Fruit fly (Drosophila melanogaster) whole organism, embryonic: ENCODE data around the gene CG5377.

Experiments used
- Awh ChIP-seq: fragments of 200-800 bp; sonication (Bioruptor generic); IDR thresholded peaks from 2 replicates; pipeline ENCODE4, ENCODE4 v1.3.6; 2022; ENCODE audit warnings: missing biosample characterization, missing genetic modification characterization
- BEAF-32 ChIP-seq: fragments of 200-800 bp; sonication (Bioruptor generic); optimal IDR thresholded peaks from 3 replicates; lab custom pipeline; 2017; ENCODE audit warnings: missing biosample characterization, missing genetic modification characterization, mild to moderate bottlenecking, moderate library complexity, missing genetic modification reagents
- Bgb ChIP-seq: fragments of 200-800 bp; sonication (Bioruptor generic); IDR thresholded peaks from 2 replicates; pipeline ENCODE4 v1.3.6; 2022; ENCODE audit warnings: missing biosample characterization, missing genetic modification characterization; ENCODE audit not compliant: partially characterized antibody
- CG11247 ChIP-seq: fragments of 200-800 bp; sonication (Bioruptor generic); IDR thresholded peaks from 2 replicates; pipeline ENCODE4 v1.3.6; 2022; ENCODE audit warnings: missing biosample characterization, missing genetic modification characterization
- CG12071 ChIP-seq: fragments of 200-800 bp; sonication (Bioruptor generic); optimal IDR thresholded peaks from 3 replicates; lab custom pipeline; 2018; ENCODE audit warnings: missing biosample characterization, mild to moderate bottlenecking, missing genetic modification characterization
- CG12769 ChIP-seq: fragments of 200-800 bp; sonication (Bioruptor generic); optimal IDR thresholded peaks from 2 replicates; lab custom pipeline; 2019; ENCODE audit warnings: missing biosample characterization, mild to moderate bottlenecking, missing genetic modification characterization, moderate library complexity
- CG15514 ChIP-seq: fragments of 200-800 bp; sonication (Bioruptor generic); optimal IDR thresholded peaks from 3 replicates; lab custom pipeline; 2017; ENCODE audit warnings: missing biosample characterization, missing genetic modification characterization, mild to moderate bottlenecking, moderate library complexity, missing genetic modification reagents
- CG15696 ChIP-seq: fragments of 200-800 bp; sonication (Bioruptor generic); optimal IDR thresholded peaks from 2 replicates; lab custom pipeline; 2019; ENCODE audit warnings: missing biosample characterization, mild to moderate bottlenecking, missing genetic modification characterization, moderate library complexity
- CG17361 ChIP-seq: fragments of 200-800 bp; sonication (Bioruptor generic); IDR thresholded peaks from 3 replicates; pipeline ENCODE4 v1.3.6; 2022; ENCODE audit warnings: missing biosample characterization, missing genetic modification characterization
- CG18262 ChIP-seq: fragments of 200-800 bp; optimal IDR thresholded peaks from 3 replicates; lab custom pipeline; 2019; ENCODE audit warnings: missing biosample characterization, mild to moderate bottlenecking, missing genetic modification characterization, moderate library complexity
- CG3281 ChIP-seq: fragments of 200-800 bp; sonication (Bioruptor generic); optimal IDR thresholded peaks from 3 replicates; lab custom pipeline; 2017; ENCODE audit warnings: missing biosample characterization, mild to moderate bottlenecking, missing genetic modification characterization
- CG4282 ChIP-seq: fragments of 200-800 bp; sonication (Bioruptor generic); optimal IDR thresholded peaks from 2 replicates; lab custom pipeline; 2016; ENCODE audit warnings: missing biosample characterization, missing genetic modification characterization
- CG4404 ChIP-seq: fragments of 200-800 bp; sonication (Bioruptor generic); IDR thresholded peaks from 2 replicates; pipeline ENCODE4 v1.3.6; 2022; ENCODE audit warnings: missing biosample characterization, missing genetic modification characterization
- CG4820 ChIP-seq: fragments of 200-800 bp; sonication (Bioruptor generic); optimal IDR thresholded peaks from 3 replicates; lab custom pipeline; 2016; ENCODE audit warnings: missing biosample characterization, missing genetic modification characterization
- CG6654 ChIP-seq: fragments of 200-800 bp; sonication (Bioruptor generic); optimal IDR thresholded peaks from 2 replicates; lab custom pipeline; 2017; ENCODE audit warnings: missing biosample characterization, mild to moderate bottlenecking, missing genetic modification characterization
- CG6765 ChIP-seq: fragments of 200-800 bp; sonication (Bioruptor generic); optimal IDR thresholded peaks from 3 replicates; lab custom pipeline; 2017; ENCODE audit warnings: missing biosample characterization, mild to moderate bottlenecking, missing genetic modification characterization
- CG7271 ChIP-seq: fragments of 200-800 bp; sonication (Bioruptor generic); optimal IDR thresholded peaks from 2 replicates; lab custom pipeline; 2018; ENCODE audit warnings: missing biosample characterization, mild to moderate bottlenecking, missing genetic modification characterization, moderate library complexity
- CG8359 ChIP-seq: fragments of 200-800 bp; sonication (Bioruptor generic); optimal IDR thresholded peaks from 2 replicates; lab custom pipeline; 2017; ENCODE audit warnings: missing biosample characterization, mild to moderate bottlenecking, missing genetic modification characterization, borderline replicate concordance
- CG9437 ChIP-seq: fragments of 200-800 bp; sonication (Bioruptor generic); optimal IDR thresholded peaks from 2 replicates; lab custom pipeline; 2018; ENCODE audit warnings: missing biosample characterization, mild to moderate bottlenecking, missing genetic modification characterization
- CG9817 ChIP-seq: fragments of 200-800 bp; sonication (Bioruptor generic); optimal IDR thresholded peaks from 2 replicates; lab custom pipeline; 2018; ENCODE audit warnings: missing biosample characterization, mild to moderate bottlenecking, missing genetic modification characterization, moderate library complexity
- Camta ChIP-seq: fragments of 200-800 bp; sonication (Bioruptor generic); optimal IDR thresholded peaks from 2 replicates; lab custom pipeline; 2016; ENCODE audit warnings: missing biosample characterization, missing genetic modification characterization
- CkIIα-i1 ChIP-seq: fragments of 200-800 bp; sonication (Bioruptor generic); IDR thresholded peaks from 2 replicates; pipeline ENCODE4 v1.3.6; 2022; ENCODE audit warnings: missing biosample characterization, missing genetic modification characterization
- D ChIP-seq, 2 experiments: fragments of 200-800 bp in 1 of 2; fragments of >200 bp in 1 of 2; sonication (Bioruptor generic) in 1 of 2; optimal IDR thresholded peaks; 2 replicates in 1 of 2; 3 replicates in 1 of 2; lab custom pipeline; 2017; ENCODE audit warnings: mild to moderate bottlenecking in 1 of 2, missing biosample characterization in 1 of 2, missing genetic modification characterization in 1 of 2, missing genetic modification reagents in 1 of 2
- D19A ChIP-seq: fragments of 200-800 bp; optimal IDR thresholded peaks from 3 replicates; lab custom pipeline; 2019; ENCODE audit warnings: missing biosample characterization, mild to moderate bottlenecking, missing genetic modification characterization, moderate library complexity
- Dad ChIP-seq: fragments of 200-800 bp; sonication (Bioruptor generic); optimal IDR thresholded peaks from 3 replicates; lab custom pipeline; 2016; ENCODE audit warnings: missing biosample characterization, missing genetic modification characterization
- Dfd ChIP-seq, 2 experiments: fragments of >200 bp; optimal IDR thresholded peaks; 2 replicates each; lab custom pipeline; 2017; ENCODE audit warnings: missing biosample characterization in 2 of 2, missing genetic modification characterization in 2 of 2
- Dip2 ChIP-seq: fragments of 200-800 bp; sonication (Bioruptor generic); IDR thresholded peaks from 2 replicates; pipeline ENCODE4 v1.3.6; 2022; ENCODE audit warnings: missing biosample characterization, missing genetic modification characterization
- Dp ChIP-seq: fragments of 200-800 bp; sonication (Bioruptor generic); optimal IDR thresholded peaks from 2 replicates; lab custom pipeline; 2018; ENCODE audit warnings: missing biosample characterization, mild to moderate bottlenecking, missing genetic modification characterization, moderate library complexity
- Ets97D ChIP-seq: fragments of 200-800 bp; sonication (Bioruptor generic); optimal IDR thresholded peaks from 3 replicates; lab custom pipeline; 2016; ENCODE audit warnings: missing biosample characterization, missing genetic modification characterization
- Fer1 ChIP-seq: fragments of 200-800 bp; sonication (Bioruptor generic); optimal IDR thresholded peaks from 2 replicates; lab custom pipeline; 2017; ENCODE audit warnings: missing biosample characterization, mild to moderate bottlenecking, missing genetic modification characterization
- Gsc ChIP-seq: fragments of 200-800 bp; sonication (Bioruptor generic); IDR thresholded peaks from 2 replicates; pipeline ENCODE4 v1.3.6; 2022; ENCODE audit warnings: missing biosample characterization, missing genetic modification characterization
- Hey ChIP-seq: fragments of 200-800 bp; sonication (Bioruptor generic); optimal IDR thresholded peaks from 3 replicates; lab custom pipeline; 2018; ENCODE audit warnings: missing biosample characterization, mild to moderate bottlenecking, missing genetic modification characterization
- Hsf ChIP-seq: fragments of 200-800 bp; sonication (Bioruptor generic); optimal IDR thresholded peaks from 3 replicates; lab custom pipeline; 2016; ENCODE audit warnings: missing biosample characterization, missing genetic modification characterization
- Lim3 ChIP-seq: fragments of 200-800 bp; sonication (Bioruptor generic); IDR thresholded peaks from 2 replicates; pipeline ENCODE4 v1.3.6; 2022; ENCODE audit warnings: missing biosample characterization, missing genetic modification characterization
- Oli ChIP-seq: fragments of 200-800 bp; sonication (Bioruptor generic); optimal IDR thresholded peaks from 2 replicates; lab custom pipeline; 2018; ENCODE audit warnings: missing biosample characterization, mild to moderate bottlenecking, missing genetic modification characterization, moderate library complexity
- Sry-β ChIP-seq: fragments of 200-800 bp; sonication (Bioruptor generic); optimal IDR thresholded peaks from 2 replicates; lab custom pipeline; 2018; ENCODE audit warnings: missing biosample characterization, mild to moderate bottlenecking, missing genetic modification characterization, moderate library complexity
- crc ChIP-seq: fragments of 200-800 bp; sonication (Bioruptor generic); optimal IDR thresholded peaks from 2 replicates; lab custom pipeline; 2016; ENCODE audit warnings: missing biosample characterization, missing genetic modification characterization
- dan ChIP-seq: fragments of 200-800 bp; sonication (Bioruptor generic); IDR thresholded peaks from 2 replicates; pipeline ENCODE4 v1.3.6; 2022; ENCODE audit warnings: missing biosample characterization, missing genetic modification characterization
- dysf ChIP-seq: fragments of 200-800 bp; sonication (Bioruptor generic); IDR thresholded peaks from 3 replicates; pipeline ENCODE4 v1.3.6; 2022; ENCODE audit warnings: missing biosample characterization, missing genetic modification characterization
- exex ChIP-seq: fragments of 200-800 bp; sonication (Bioruptor generic); optimal IDR thresholded peaks from 4 replicates; lab custom pipeline; 2018; ENCODE audit warnings: missing biosample characterization, mild to moderate bottlenecking, missing genetic modification characterization, moderate library complexity
- eyg ChIP-seq: fragments of 200-800 bp; sonication (Bioruptor generic); optimal IDR thresholded peaks from 3 replicates; lab custom pipeline; 2016; ENCODE audit warnings: missing biosample characterization, missing genetic modification characterization
- fd64A ChIP-seq: fragments of 200-800 bp; sonication (Bioruptor generic); optimal IDR thresholded peaks from 3 replicates; lab custom pipeline; 2018; ENCODE audit warnings: missing biosample characterization, mild to moderate bottlenecking, missing genetic modification characterization
- gt ChIP-seq: fragments of 200-800 bp; sonication (Bioruptor generic); IDR thresholded peaks from 2 replicates; pipeline ENCODE4 v1.3.6; 2022; ENCODE audit warnings: missing biosample characterization, missing genetic modification characterization
- lmd ChIP-seq: fragments of 200-800 bp; sonication (Bioruptor generic); IDR thresholded peaks from 2 replicates; pipeline ENCODE4 v1.3.6; 2022; ENCODE audit warnings: missing biosample characterization, missing genetic modification characterization
- p53 ChIP-seq: fragments of 200-800 bp; sonication (Bioruptor generic); optimal IDR thresholded peaks from 2 replicates; lab custom pipeline; 2016; ENCODE audit warnings: missing biosample characterization, missing genetic modification characterization
- pho ChIP-seq: fragments of 200-800 bp; sonication (Bioruptor generic); optimal IDR thresholded peaks from 2 replicates; lab custom pipeline; 2016; ENCODE audit warnings: missing biosample characterization, missing genetic modification characterization
- sug ChIP-seq: fragments of 200-800 bp; optimal IDR thresholded peaks from 2 replicates; lab custom pipeline; 2019; ENCODE audit warnings: missing biosample characterization, mild to moderate bottlenecking, missing genetic modification characterization, moderate library complexity
- tx ChIP-seq: fragments of 200-800 bp; sonication (Bioruptor generic); optimal IDR thresholded peaks from 2 replicates; lab custom pipeline; 2016; ENCODE audit warnings: missing biosample characterization, missing genetic modification characterization
- vnd ChIP-seq: fragments of 200-800 bp; sonication (Bioruptor generic); IDR thresholded peaks from 3 replicates; pipeline ENCODE4 v1.3.6; 2022; ENCODE audit warnings: missing biosample characterization, missing genetic modification characterization; ENCODE audit not compliant: partially characterized antibody
- wor ChIP-seq: fragments of 200-800 bp; sonication (Bioruptor generic); IDR thresholded peaks from 2 replicates; pipeline ENCODE4 v1.3.6; 2022; ENCODE audit warnings: missing biosample characterization, missing genetic modification characterization
- zen ChIP-seq: fragments of 200-800 bp; sonication (Bioruptor generic); optimal IDR thresholded peaks from 3 replicates; lab custom pipeline; 2018; ENCODE audit warnings: missing biosample characterization, mild to moderate bottlenecking, missing genetic modification characterization, moderate library complexity

CG5377 gene

dm6 chr3R:22503630-22504029 lies 35.7 kb upstream of the CG5377 start (continued):
- no peak for TF ChIP-seq Dip2 (GFP tag; lab: Robert Waterston, UW)
- no peak for TF ChIP-seq CG9817 (tag; lab: Kevin White, UChicago)
- no peak for TF ChIP-seq CG11247 (GFP tag; lab: Robert Waterston, UW)
- TF ChIP-seq CG7271 = no peak
- 0 out of 3 replicates have a peak, but pooled peaks have one; percentile 26 for TF ChIP-seq dysf (GFP tag; lab: Robert Waterston, UW)
- TF ChIP-seq CG12071 (GFP tag; lab: Kevin White, UChicago) = no peak
- TF ChIP-seq Ets97D (GFP tag; lab: Kevin White, UChicago) = no peak
- no peak for TF ChIP-seq CG4282 (GFP tag; lab: Kevin White, UChicago)
- no peak for TF ChIP-seq Camta (GFP tag; lab: Kevin White, UChicago)
- TF ChIP-seq Fer1 = peak; percentile 49
- no peak for TF ChIP-seq vnd (GFP tag; lab: Robert Waterston, UW)
- no peak for TF ChIP-seq CkIIα-i1 (GFP tag; lab: Robert Waterston, UW)
- TF ChIP-seq CG15514 (GFP tag; lab: Kevin White, UChicago) = peak; percentile 17
- TF ChIP-seq Gsc (GFP tag; lab: Robert Waterston, UW) = no peak
- TF ChIP-seq D19A (tag; lab: Kevin White, UChicago) = no peak
- TF ChIP-seq lmd (GFP tag; lab: Robert Waterston, UW) = peak; percentile 18; the same call in 1 of the 2 replicates
- no peak for TF ChIP-seq CG15696 (tag; lab: Kevin White, UChicago)
- no peak for TF ChIP-seq CG6654 (GFP tag; lab: Kevin White, UChicago)
- no peak for TF ChIP-seq eyg (GFP tag; lab: Kevin White, UChicago)
- TF ChIP-seq fd64A (GFP tag; lab: Kevin White, UChicago) = no peak
- TF ChIP-seq Hsf = no peak
- no peak for TF ChIP-seq CG18262 (tag; lab: Kevin White, UChicago)
- TF ChIP-seq Lim3 (GFP tag; lab: Robert Waterston, UW) = no peak
- TF ChIP-seq gt (GFP tag; lab: Robert Waterston, UW) = no peak
- no peak for TF ChIP-seq Sry-β
- no peak for TF ChIP-seq tx (GFP tag; lab: Kevin White, UChicago)
- TF ChIP-seq CG3281 (GFP tag; lab: Kevin White, UChicago) = peak; percentile 22
- no peak for TF ChIP-seq CG6765 (GFP tag; lab: Kevin White, UChicago)
- TF ChIP-seq CG12769 (tag; lab: Kevin White, UChicago) = peak; percentile 66
- no peak for TF ChIP-seq CG9437 (GFP tag; lab: Kevin White, UChicago)
- TF ChIP-seq CG17361 = no peak
- TF ChIP-seq wor (GFP tag; lab: Robert Waterston, UW) = no peak
- no peak for TF ChIP-seq CG4820 (GFP tag; lab: Kevin White, UChicago)
- TF ChIP-seq Awh (GFP tag; lab: Robert Waterston, UW) = no peak
- no peak for TF ChIP-seq dan (GFP tag; lab: Robert Waterston, UW)
- no peak for TF ChIP-seq CG4404
- TF ChIP-seq Hey (tag; lab: Kevin White, UChicago) = no peak
- no peak for TF ChIP-seq sug
- TF ChIP-seq Dp (GFP tag; lab: Kevin White, UChicago) = no peak
- no peak for TF ChIP-seq Dfd (GFP tag; optimal IDR thresholded peaks at IDR 0.05; lab: Kevin White, UChicago)
- TF ChIP-seq D (optimal IDR thresholded peaks at IDR 0.05; lab: Kevin White, UChicago) = no peak
- no peak for TF ChIP-seq D (GFP tag; optimal IDR thresholded peaks at IDR 0.05; lab: Kevin White, UChicago)
- TF ChIP-seq CG8359 = no peak
- no peak for TF ChIP-seq Oli (tag; lab: Kevin White, UChicago)
- TF ChIP-seq BEAF-32 (GFP tag; lab: Kevin White, UChicago) = no peak
- no peak for TF ChIP-seq p53 (GFP tag; lab: Kevin White, UChicago)
- TF ChIP-seq Dad (GFP tag; lab: Kevin White, UChicago) = no peak
- no peak for TF ChIP-seq crc (GFP tag; lab: Kevin White, UChicago)
- TF ChIP-seq zen (tag; lab: Kevin White, UChicago) = no peak
- TF ChIP-seq Bgb (GFP tag; lab: Robert Waterston, UW) = no peak
- TF ChIP-seq exex (tag; lab: Kevin White, UChicago) = no peak
- TF ChIP-seq pho = peak; percentile 14
